Fruit fly (Drosophila melanogaster) whole organism, embryonic: ENCODE results near the gene Liprin-beta.

ENCODE experiments used
- B-H2 ChIP-seq: fragments of 200-800 bp; sonication (Bioruptor generic); optimal IDR thresholded peaks from 2 replicates; lab custom pipeline; 2018; ENCODE audit warnings: missing biosample characterization, mild to moderate bottlenecking, missing genetic modification characterization
- Bteb2 ChIP-seq: fragments of 200-800 bp; sonication (Bioruptor generic); optimal IDR thresholded peaks from 2 replicates; lab custom pipeline; 2016; ENCODE audit warnings: missing biosample characterization, missing genetic modification characterization
- CG10209 ChIP-seq: fragments of 200-800 bp; sonication (Bioruptor generic); optimal IDR thresholded peaks from 3 replicates; lab custom pipeline; 2017; ENCODE audit warnings: missing biosample characterization, mild to moderate bottlenecking, missing genetic modification characterization, missing genetic modification reagents
- CG1024 ChIP-seq: fragments of 200-800 bp; sonication (Bioruptor generic); IDR thresholded peaks from 2 replicates; pipeline ENCODE4 v1.3.6; 2022; ENCODE audit warnings: missing biosample characterization, missing genetic modification characterization
- CG10321 ChIP-seq: fragments of 200-800 bp; sonication (Bioruptor generic); IDR thresholded peaks from 2 replicates; pipeline ENCODE4 v1.3.6; 2022; ENCODE audit warnings: missing biosample characterization, missing genetic modification characterization
- CG10431 ChIP-seq: fragments of 200-800 bp; sonication (Bioruptor generic); optimal IDR thresholded peaks from 3 replicates; lab custom pipeline; 2018; ENCODE audit warnings: missing biosample characterization, mild to moderate bottlenecking, missing genetic modification characterization
- CG11093 ChIP-seq: fragments of 200-800 bp; sonication (Bioruptor generic); IDR thresholded peaks from 3 replicates; pipeline ENCODE4 v1.3.6; 2022; ENCODE audit warnings: missing biosample characterization, missing genetic modification characterization
- CG11723 ChIP-seq: fragments of 200-800 bp; sonication (Bioruptor generic); optimal IDR thresholded peaks from 2 replicates; lab custom pipeline; 2017; ENCODE audit warnings: missing biosample characterization, mild to moderate bottlenecking, missing genetic modification characterization
- CG12155 ChIP-seq: fragments of 200-800 bp; sonication (Bioruptor generic); optimal IDR thresholded peaks from 3 replicates; lab custom pipeline; 2016; ENCODE audit warnings: missing biosample characterization, missing genetic modification characterization
- CG12659 ChIP-seq: fragments of 200-800 bp; sonication (Bioruptor generic); optimal IDR thresholded peaks from 3 replicates; lab custom pipeline; 2017; ENCODE audit warnings: mild to moderate bottlenecking, missing biosample characterization, missing genetic modification reagents, missing genetic modification characterization
- CG13296 ChIP-seq: fragments of 200-800 bp; sonication (Bioruptor generic); optimal IDR thresholded peaks from 3 replicates; lab custom pipeline; 2018; ENCODE audit warnings: missing biosample characterization, mild to moderate bottlenecking, missing genetic modification characterization
- CG13775 ChIP-seq: fragments of 200-800 bp; sonication (Bioruptor generic); optimal IDR thresholded peaks from 3 replicates; lab custom pipeline; 2017; ENCODE audit warnings: missing biosample characterization, mild to moderate bottlenecking, missing genetic modification characterization
- CG14965 ChIP-seq: fragments of 200-800 bp; sonication (Bioruptor generic); optimal IDR thresholded peaks from 2 replicates; lab custom pipeline; 2016; ENCODE audit warnings: missing biosample characterization, missing genetic modification characterization, borderline replicate concordance
- CG16815 ChIP-seq: fragments of 200-800 bp; sonication (Bioruptor generic); optimal IDR thresholded peaks from 3 replicates; lab custom pipeline; 2017; ENCODE audit warnings: missing biosample characterization, mild to moderate bottlenecking, missing genetic modification characterization
- CG18599 ChIP-seq: fragments of 200-800 bp; sonication (Bioruptor generic); optimal IDR thresholded peaks from 3 replicates; lab custom pipeline; 2017; ENCODE audit warnings: missing biosample characterization, missing genetic modification characterization, mild to moderate bottlenecking, moderate library complexity, missing genetic modification reagents
- CG2116 ChIP-seq: fragments of 200-800 bp; sonication (Bioruptor generic); optimal IDR thresholded peaks from 3 replicates; lab custom pipeline; 2018; ENCODE audit warnings: missing biosample characterization, mild to moderate bottlenecking, missing genetic modification characterization
- CG2120 ChIP-seq: fragments of 200-800 bp; sonication (Bioruptor generic); optimal IDR thresholded peaks from 3 replicates; lab custom pipeline; 2016; ENCODE audit warnings: missing biosample characterization, missing genetic modification characterization
- CG2129 ChIP-seq: fragments of 200-800 bp; sonication (Bioruptor generic); IDR thresholded peaks from 2 replicates; pipeline ENCODE4 v1.3.6; 2022; ENCODE audit warnings: missing biosample characterization, missing genetic modification characterization; ENCODE audit not compliant: partially characterized antibody
- CG31441 ChIP-seq: fragments of 200-800 bp; sonication (Bioruptor generic); IDR thresholded peaks from 2 replicates; pipeline ENCODE4 v1.3.6; 2022; ENCODE audit warnings: missing biosample characterization, missing genetic modification characterization
- CG3995 ChIP-seq: fragments of 200-800 bp; sonication (Bioruptor generic); optimal IDR thresholded peaks from 3 replicates; lab custom pipeline; 2016; ENCODE audit warnings: missing biosample characterization, missing genetic modification characterization
- CG4707 ChIP-seq: fragments of 200-800 bp; sonication (Bioruptor generic); optimal IDR thresholded peaks from 2 replicates; lab custom pipeline; 2018; ENCODE audit warnings: missing biosample characterization, mild to moderate bottlenecking, missing genetic modification characterization, moderate library complexity
- CG6854 ChIP-seq: fragments of 200-800 bp; sonication (Bioruptor generic); optimal IDR thresholded peaks from 3 replicates; lab custom pipeline; 2017; ENCODE audit warnings: missing biosample characterization, mild to moderate bottlenecking, missing genetic modification characterization
- CG7786 ChIP-seq: fragments of 200-800 bp; sonication (Bioruptor generic); optimal IDR thresholded peaks from 2 replicates; lab custom pipeline; 2016; ENCODE audit warnings: missing biosample characterization, missing genetic modification characterization
- CG7839 ChIP-seq: fragments of 200-800 bp; sonication (Bioruptor generic); optimal IDR thresholded peaks from 3 replicates; lab custom pipeline; 2018; ENCODE audit warnings: missing biosample characterization, mild to moderate bottlenecking, missing genetic modification characterization, moderate library complexity
- CG8089 ChIP-seq: fragments of 200-800 bp; sonication (Bioruptor generic); optimal IDR thresholded peaks from 3 replicates; lab custom pipeline; 2016; ENCODE audit warnings: missing biosample characterization, missing genetic modification characterization
- CG8478 ChIP-seq: fragments of >200 bp; optimal IDR thresholded peaks from 2 replicates; lab custom pipeline; 2018
- CG9727 ChIP-seq: fragments of 200-800 bp; sonication (Bioruptor generic); optimal IDR thresholded peaks from 3 replicates; lab custom pipeline; 2017; ENCODE audit warnings: missing biosample characterization, mild to moderate bottlenecking, missing genetic modification characterization
- Doc2 ChIP-seq: fragments of 200-800 bp; sonication (Bioruptor generic); IDR thresholded peaks from 2 replicates; pipeline ENCODE4 v1.3.6; 2022; ENCODE audit warnings: missing biosample characterization, missing genetic modification characterization
- Doc3 ChIP-seq: fragments of 200-800 bp; sonication (Bioruptor generic); IDR thresholded peaks from 3 replicates; pipeline ENCODE4 v1.3.6; 2022; ENCODE audit warnings: missing biosample characterization, missing genetic modification characterization; ENCODE audit not compliant: partially characterized antibody
- Ets97D ChIP-seq: fragments of 200-800 bp; sonication (Bioruptor generic); optimal IDR thresholded peaks from 3 replicates; lab custom pipeline; 2016; ENCODE audit warnings: missing biosample characterization, missing genetic modification characterization
- H2.0 ChIP-seq: fragments of 200-800 bp; sonication (Bioruptor generic); IDR thresholded peaks from 2 replicates; pipeline ENCODE4 v1.3.6; 2022; ENCODE audit warnings: missing biosample characterization, missing genetic modification characterization
- Hey ChIP-seq: fragments of 200-800 bp; sonication (Bioruptor generic); optimal IDR thresholded peaks from 3 replicates; lab custom pipeline; 2018; ENCODE audit warnings: missing biosample characterization, mild to moderate bottlenecking, missing genetic modification characterization
- Max ChIP-seq: fragments of 200-800 bp; sonication (Bioruptor generic); optimal IDR thresholded peaks from 2 replicates; lab custom pipeline; 2016; ENCODE audit warnings: missing biosample characterization, mild to moderate bottlenecking, missing genetic modification characterization
- Nf-YA ChIP-seq: fragments of 200-800 bp; sonication (Bioruptor generic); IDR thresholded peaks from 2 replicates; pipeline ENCODE4 v1.3.6; 2022; ENCODE audit warnings: missing biosample characterization, missing genetic modification characterization
- abd-A ChIP-seq: fragments of 200-800 bp; sonication (Bioruptor generic); optimal IDR thresholded peaks from 3 replicates; lab custom pipeline; 2019; ENCODE audit warnings: missing biosample characterization, mild to moderate bottlenecking, missing genetic modification characterization, moderate library complexity
- ase ChIP-seq: fragments of 200-800 bp; sonication (Bioruptor generic); IDR thresholded peaks from 3 replicates; pipeline ENCODE4 v1.3.6; 2022; ENCODE audit warnings: missing biosample characterization, missing genetic modification characterization
- chif ChIP-seq, 2 experiments: fragments of 200-800 bp; sonication (Bioruptor generic); optimal IDR thresholded peaks; 3 replicates each; lab custom pipeline; 2016; ENCODE audit warnings: missing biosample characterization in 2 of 2, missing genetic modification characterization in 2 of 2
- chinmo ChIP-seq: fragments of 200-800 bp; sonication (Bioruptor generic); IDR thresholded peaks from 4 replicates; pipeline ENCODE4 v1.3.6; 2022; ENCODE audit warnings: missing biosample characterization, missing genetic modification characterization; ENCODE audit not compliant: partially characterized antibody
- corto ChIP-seq: fragments of 200-800 bp; sonication (Bioruptor generic); optimal IDR thresholded peaks from 2 replicates; lab custom pipeline; 2016; ENCODE audit warnings: missing biosample characterization, mild to moderate bottlenecking, missing genetic modification characterization, moderate library complexity
- eve ChIP-seq, 2 experiments: fragments of >200 bp; optimal IDR thresholded peaks; 2 replicates each; lab custom pipeline; 2017; ENCODE audit warnings: missing biosample characterization in 2 of 2, missing genetic modification characterization in 2 of 2
- fu2 ChIP-seq: fragments of 200-800 bp; sonication (Bioruptor generic); optimal IDR thresholded peaks from 2 replicates; lab custom pipeline; 2016; ENCODE audit warnings: missing biosample characterization, missing genetic modification characterization
- gem ChIP-seq: fragments of 200-800 bp; sonication (Bioruptor generic); optimal IDR thresholded peaks from 2 replicates; lab custom pipeline; 2019; ENCODE audit warnings: missing biosample characterization, mild to moderate bottlenecking, missing genetic modification characterization, moderate library complexity
- jigr1 ChIP-seq: fragments of 200-800 bp; sonication (Bioruptor generic); IDR thresholded peaks from 3 replicates; pipeline ENCODE4 v1.3.6; 2022; ENCODE audit warnings: missing biosample characterization, missing genetic modification characterization
- jumu ChIP-seq: fragments of 200-800 bp; sonication (Bioruptor generic); optimal IDR thresholded peaks from 3 replicates; lab custom pipeline; 2016; ENCODE audit warnings: missing biosample characterization, missing genetic modification characterization
- onecut ChIP-seq: fragments of 200-800 bp; sonication (Bioruptor generic); IDR thresholded peaks from 2 replicates; pipeline ENCODE4 v1.3.6; 2022; ENCODE audit warnings: missing biosample characterization, missing genetic modification characterization
- seq ChIP-seq: fragments of 200-800 bp; sonication (Bioruptor generic); IDR thresholded peaks from 2 replicates; pipeline ENCODE4 v1.3.6; 2022; ENCODE audit warnings: missing biosample characterization, missing genetic modification characterization
- sisA ChIP-seq: fragments of 200-800 bp; sonication (Bioruptor generic); IDR thresholded peaks from 2 replicates; pipeline ENCODE4 v1.3.6; 2022; ENCODE audit warnings: missing biosample characterization, missing genetic modification characterization
- so ChIP-seq: fragments of 200-800 bp; sonication (Bioruptor generic); IDR thresholded peaks from 3 replicates; pipeline ENCODE4 v1.3.6; 2022; ENCODE audit warnings: missing biosample characterization, missing genetic modification characterization
- sr ChIP-seq: fragments of 200-800 bp; sonication (Bioruptor generic); IDR thresholded peaks from 3 replicates; pipeline ENCODE4 v1.3.6; 2022; ENCODE audit warnings: missing biosample characterization, missing genetic modification characterization
- wor ChIP-seq: fragments of 200-800 bp; sonication (Bioruptor generic); IDR thresholded peaks from 2 replicates; pipeline ENCODE4 v1.3.6; 2022; ENCODE audit warnings: missing biosample characterization, missing genetic modification characterization

Gene Liprin-beta

DNA sequence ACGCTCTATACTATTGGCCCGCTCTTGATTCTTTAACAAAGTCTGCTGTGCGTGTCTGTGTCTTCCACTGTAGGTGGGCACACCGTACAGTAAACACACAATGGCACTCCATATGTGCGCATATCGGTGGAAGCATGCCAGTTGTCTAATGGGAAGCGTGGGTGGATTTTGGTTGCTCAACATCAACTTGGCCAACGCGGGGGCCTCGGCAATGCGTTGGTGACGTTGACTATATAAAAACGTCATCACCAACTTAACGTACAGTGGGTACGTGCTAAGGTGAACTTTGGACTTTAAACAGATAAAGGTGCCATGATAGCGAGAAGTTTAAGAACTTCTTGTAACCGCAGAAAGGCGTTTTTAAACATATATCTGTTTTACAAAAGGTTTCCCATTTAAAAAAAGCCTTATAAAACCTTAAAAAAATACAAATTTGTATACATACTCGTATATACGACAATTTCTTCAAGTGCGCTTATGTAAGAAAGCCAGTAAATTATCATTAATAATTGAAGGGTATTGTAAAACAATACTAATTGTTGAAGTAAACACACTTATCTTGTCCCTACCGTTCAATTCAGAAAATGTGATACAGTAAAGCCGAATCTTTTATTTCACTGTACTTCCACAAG lies 33.3 kb upstream of the Liprin-beta start (continued):
- TF ChIP-seq CG10431 (GFP tag; lab: Kevin White, UChicago) = no peak
- no peak for TF ChIP-seq CG8478 (lab: Kevin White, UChicago)
- peak; percentile 6 for TF ChIP-seq CG2116 (GFP tag; lab: Kevin White, UChicago)
- TF ChIP-seq CG12155 (GFP tag; lab: Kevin White, UChicago) = peak; percentile 37
- no peak for TF ChIP-seq corto (GFP tag; lab: Kevin White, UChicago)
- peak; percentile 69 for TF ChIP-seq gem (tag; lab: Kevin White, UChicago)
- TF ChIP-seq eve (GFP tag; optimal IDR thresholded peaks at IDR 0.05; lab: Kevin White, UChicago) = no peak
- TF ChIP-seq CG7839 = peak; percentile 67
- TF ChIP-seq CG11093 (GFP tag; lab: Robert Waterston, UW) = no peak
- TF ChIP-seq Doc3 (GFP tag; lab: Robert Waterston, UW) = no peak
- TF ChIP-seq ase (GFP tag; lab: Robert Waterston, UW) = no peak; the same call in 2 of the 3 replicates
- TF ChIP-seq CG13775 (GFP tag; lab: Kevin White, UChicago) = peak; percentile 43
- TF ChIP-seq Ets97D (GFP tag; lab: Kevin White, UChicago) = no peak
- TF ChIP-seq CG8089 = no peak
- peak; percentile 64; the same call in 1 of the 4 replicates for TF ChIP-seq chinmo (GFP tag; lab: Robert Waterston, UW)
- TF ChIP-seq CG13296 (GFP tag; lab: Kevin White, UChicago) = peak; percentile 54
- TF ChIP-seq Hey (tag; lab: Kevin White, UChicago) = no peak
- TF ChIP-seq sr (GFP tag; lab: Robert Waterston, UW) = peak; percentile 100
- peak; percentile 18 for TF ChIP-seq CG16815 (GFP tag; lab: Kevin White, UChicago)
- TF ChIP-seq CG1024 (GFP tag; lab: Robert Waterston, UW) = no peak
- no peak for TF ChIP-seq CG10321 (GFP tag; lab: Robert Waterston, UW)
- peak; percentile 63 for TF ChIP-seq CG18599
- TF ChIP-seq sisA (GFP tag; lab: Robert Waterston, UW) = peak; percentile 39
- TF ChIP-seq so (GFP tag; lab: Robert Waterston, UW) = 0 out of 3 replicates have a peak, but pooled peaks have one; percentile 56
- TF ChIP-seq CG14965 (GFP tag; lab: Kevin White, UChicago) = no peak
- peak; percentile 0 for TF ChIP-seq CG3995
- TF ChIP-seq Doc2 (GFP tag; lab: Robert Waterston, UW) = no peak
- TF ChIP-seq CG2120 (GFP tag; lab: Kevin White, UChicago) = peak; percentile 78
- peak; percentile 41 for TF ChIP-seq CG10209 (GFP tag; lab: Kevin White, UChicago)
- peak; percentile 19 for TF ChIP-seq abd-A (tag; lab: Kevin White, UChicago)
- peak; percentile 64 for TF ChIP-seq CG6854 (GFP tag; lab: Kevin White, UChicago)
- peak; percentile 13; the same call in 1 of the 2 replicates for TF ChIP-seq seq (GFP tag; lab: Robert Waterston, UW)
- TF ChIP-seq CG31441 (GFP tag; lab: Robert Waterston, UW) = peak; percentile 60; the same call in 1 of the 2 replicates
- no peak for TF ChIP-seq jumu (GFP tag; lab: Kevin White, UChicago)
- no peak for TF ChIP-seq H2.0
- TF ChIP-seq CG9727 (GFP tag; lab: Kevin White, UChicago) = peak; percentile 62
- peak in 1 of 2 experiments; percentile 1 for TF ChIP-seq chif (GFP tag; optimal IDR thresholded peaks at IDR 0.05; lab: Kevin White, UChicago)
- TF ChIP-seq wor (GFP tag; lab: Robert Waterston, UW) = no peak
- peak; percentile 25 for TF ChIP-seq fu2
- peak; percentile 57 for TF ChIP-seq CG12659 (GFP tag; lab: Kevin White, UChicago)
- TF ChIP-seq Nf-YA = 0 out of 2 replicates have a peak, but pooled peaks have one; percentile 39
- TF ChIP-seq jigr1 (GFP tag; lab: Robert Waterston, UW) = no peak
- no peak for TF ChIP-seq CG4707 (GFP tag; lab: Kevin White, UChicago)
- peak; percentile 63 for TF ChIP-seq CG7786
- peak; percentile 15 for TF ChIP-seq B-H2
- TF ChIP-seq CG2129 = no peak
- peak; percentile 42 for TF ChIP-seq CG11723 (GFP tag; lab: Kevin White, UChicago)
- peak; percentile 37 for TF ChIP-seq Max (GFP tag; lab: Kevin White, UChicago)
- peak; percentile 1 for TF ChIP-seq Bteb2 (GFP tag; lab: Kevin White, UChicago)
- TF ChIP-seq onecut (GFP tag; lab: Robert Waterston, UW) = no peak
